Worm (Caenorhabditis elegans) whole organism, late embryonic: Measurements from ENCODE around the gene Y75B12A.2.

Experiments used
- F13H6.1 ChIP-seq: sonication (generic microtip); optimal IDR thresholded peaks from 2 replicates; lab custom pipeline; 2016; ENCODE audit warnings: missing genetic modification characterization, missing compliant biosample characterization
- ahr-1 ChIP-seq: sonication (generic microtip); optimal IDR thresholded peaks from 2 replicates; lab custom pipeline; 2016; ENCODE audit warnings: missing genetic modification characterization, missing compliant biosample characterization
- ama-1 ChIP-seq: fragments of 150-350 bp; optimal IDR thresholded peaks from 2 replicates; lab custom pipeline; 2014
- ceh-14 ChIP-seq: sonication (generic microtip); optimal IDR thresholded peaks from 2 replicates; lab custom pipeline; 2016; ENCODE audit warnings: missing genotype, missing genetic modification characterization, missing compliant biosample characterization
- syd-9 ChIP-seq: sonication (generic microtip); optimal IDR thresholded peaks from 2 replicates; lab custom pipeline; 2016; ENCODE audit warnings: mild to moderate bottlenecking, missing genetic modification characterization, moderate library complexity, missing compliant biosample characterization
- unc-86 ChIP-seq: sonication (generic microtip); optimal IDR thresholded peaks from 2 replicates; lab custom pipeline; 2016; ENCODE audit warnings: missing genetic modification characterization, missing compliant biosample characterization
- ztf-16 ChIP-seq: sonication (generic microtip); optimal IDR thresholded peaks from 2 replicates; lab custom pipeline; 2017; ENCODE audit warnings: missing genetic modification characterization, missing compliant biosample characterization

The Y75B12A.2 gene

DNA sequence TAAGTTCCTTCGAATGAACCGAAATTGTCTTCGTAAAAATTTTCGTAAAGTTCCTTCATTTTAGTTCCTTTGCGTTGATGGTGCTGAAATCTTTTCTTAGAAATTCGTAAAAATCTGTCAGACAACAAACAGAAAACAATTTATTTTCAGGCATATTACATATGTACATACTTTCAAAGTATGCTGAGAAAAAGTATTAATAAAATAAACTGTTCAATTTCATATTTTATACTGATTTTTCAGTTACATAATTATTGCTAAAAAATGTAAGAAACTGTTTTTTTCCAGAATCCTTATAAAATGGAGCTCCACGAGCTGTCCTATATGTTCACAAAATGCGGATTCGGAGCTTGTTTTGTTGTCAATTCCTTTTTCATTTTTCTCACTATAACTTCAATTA, 49.3 kb downstream of the Y75B12A.2 start, which contains the start of gene str-45:
TSS of gene str-45 (plus strand) at position 301 of the 400 bp plus-strand sequence.
- no peak for TF ChIP-seq F13H6.1
- TF ChIP-seq ama-1 (lab: Kevin White, UChicago): no peak
- TF ChIP-seq ahr-1 (tag; lab: Kevin White, UChicago): no peak
- TF ChIP-seq ztf-16 (tag; lab: Kevin White, UChicago): no peak
- TF ChIP-seq ceh-14 (tag; lab: Kevin White, UChicago): no peak
- no peak for TF ChIP-seq unc-86 (tag; lab: Kevin White, UChicago)
- TF ChIP-seq syd-9: no peak
